Fruit fly (Drosophila melanogaster) whole organism, wandering third instar larva: Measurements from ENCODE around the gene slpr.

Source experiments
- Abd-B ChIP-seq: fragments of >200 bp; optimal IDR thresholded peaks from 2 replicates; lab custom pipeline; 2017; ENCODE audit warnings: missing biosample characterization, missing genetic modification characterization
- CG32264 ChIP-seq: fragments of 200-800 bp; sonication (Bioruptor generic); optimal IDR thresholded peaks from 2 replicates; lab custom pipeline; 2016; ENCODE audit warnings: missing biosample characterization, missing genetic modification characterization
- CG9705 ChIP-seq: fragments of 200-800 bp; sonication (Bioruptor generic); optimal IDR thresholded peaks from 2 replicates; lab custom pipeline; 2018; ENCODE audit warnings: missing biosample characterization, mild to moderate bottlenecking, missing genetic modification characterization
- CrebA ChIP-seq: fragments of 200-800 bp; sonication (Bioruptor generic); optimal IDR thresholded peaks from 2 replicates; lab custom pipeline; 2016; ENCODE audit warnings: missing biosample characterization, mild to moderate bottlenecking, missing genetic modification characterization, borderline replicate concordance
- Dfd ChIP-seq: fragments of >200 bp; optimal IDR thresholded peaks from 2 replicates; lab custom pipeline; 2017; ENCODE audit warnings: missing biosample characterization, missing genetic modification characterization
- Dif ChIP-seq: fragments of 200-275, 200-300 bp; sonication (Bioruptor generic); optimal IDR thresholded peaks from 2 replicates; lab custom pipeline; 2018; ENCODE audit warnings: missing biosample characterization, missing genetic modification characterization; ENCODE audit not compliant: partially characterized antibody
- GATAd ChIP-seq: sonication (Bioruptor generic); optimal IDR thresholded peaks from 2 replicates; lab custom pipeline; 2016; ENCODE audit warnings: missing biosample characterization, missing genetic modification characterization
- HLH106 ChIP-seq: fragments of 200-800 bp; optimal IDR thresholded peaks from 3 replicates; lab custom pipeline; 2019; ENCODE audit warnings: missing biosample characterization, mild to moderate bottlenecking, missing genetic modification characterization, moderate library complexity
- Hnf4 ChIP-seq: fragments of 200-800 bp; sonication (Bioruptor generic); optimal IDR thresholded peaks from 2 replicates; lab custom pipeline; 2016; ENCODE audit warnings: missing biosample characterization, mild to moderate bottlenecking, missing genetic modification characterization
- Hr78 ChIP-seq: fragments of >200 bp; optimal IDR thresholded peaks from 2 replicates; lab custom pipeline; 2017; ENCODE audit warnings: missing biosample characterization, missing genetic modification characterization
- Hr83 ChIP-seq: fragments of 200-300 bp; sonication (Bioruptor generic); optimal IDR thresholded peaks from 2 replicates; lab custom pipeline; 2016; ENCODE audit warnings: missing biosample characterization, mild to moderate bottlenecking, missing genetic modification characterization, moderate library complexity; ENCODE audit not compliant: poor library complexity, severe bottlenecking
- Jra ChIP-seq: sonication (Bioruptor generic); optimal IDR thresholded peaks from 2 replicates; lab custom pipeline; 2016; ENCODE audit warnings: missing biosample characterization, missing genetic modification characterization
- Mio ChIP-seq: sonication (Bioruptor generic); optimal IDR thresholded peaks from 2 replicates; lab custom pipeline; 2016; ENCODE audit warnings: missing biosample characterization, missing genetic modification characterization
- Myc ChIP-seq: fragments of >200 bp; optimal IDR thresholded peaks from 2 replicates; lab custom pipeline; 2017
- N ChIP-seq: fragments of >200 bp; optimal IDR thresholded peaks from 2 replicates; lab custom pipeline; 2018; ENCODE audit warnings: missing biosample characterization, missing external identifiers, missing genetic modification characterization
- OdsH ChIP-seq: fragments of 200-800 bp; sonication (Bioruptor generic); optimal IDR thresholded peaks from 2 replicates; lab custom pipeline; 2016; ENCODE audit warnings: missing biosample characterization, mild to moderate bottlenecking, missing genetic modification characterization
- Rel ChIP-seq, 2 experiments: fragments of 200-800 bp; sonication (Bioruptor generic) in 1 of 2; optimal IDR thresholded peaks; 2 replicates in 1 of 2; 3 replicates in 1 of 2; lab custom pipeline; 2016 to 2019; ENCODE audit warnings: mild to moderate bottlenecking in 2 of 2, missing biosample characterization in 2 of 2, missing genetic modification characterization in 2 of 2, moderate library complexity in 1 of 2
- Sp1 ChIP-seq: fragments of 200-800 bp; sonication (Bioruptor generic); optimal IDR thresholded peaks from 3 replicates; lab custom pipeline; 2019; ENCODE audit warnings: missing biosample characterization, mild to moderate bottlenecking, missing genetic modification characterization, moderate library complexity
- Vsx2 ChIP-seq: fragments of 200-300, 225-300 bp; sonication (Bioruptor generic); optimal IDR thresholded peaks from 2 replicates; lab custom pipeline; 2018; ENCODE audit warnings: missing biosample characterization, missing genetic modification characterization; ENCODE audit not compliant: partially characterized antibody
- br ChIP-seq: fragments of 200-800 bp; sonication (Bioruptor generic); optimal IDR thresholded peaks from 2 replicates; lab custom pipeline; 2016; ENCODE audit warnings: missing biosample characterization, missing genetic modification characterization
- brk ChIP-seq: fragments of 200-800 bp; sonication (Bioruptor generic); optimal IDR thresholded peaks from 2 replicates; lab custom pipeline; 2016; ENCODE audit warnings: missing biosample characterization, mild to moderate bottlenecking, missing genetic modification characterization
- dl ChIP-seq, 2 experiments: fragments of 175-275, 200-275 bp in 1 of 2; fragments of 200-275 bp in 1 of 2; sonication (Bioruptor generic); optimal IDR thresholded peaks; lab custom pipeline; 2018; ENCODE audit warnings: mild to moderate bottlenecking in 2 of 2, missing biosample characterization in 2 of 2, missing genetic modification characterization in 2 of 2, moderate library complexity in 2 of 2; ENCODE audit not compliant: partially characterized antibody in 2 of 2, insufficient read depth in 1 of 2
- dmrt93B ChIP-seq: fragments of 200-800 bp; sonication (Bioruptor generic); optimal IDR thresholded peaks from 2 replicates; lab custom pipeline; 2018; ENCODE audit warnings: missing biosample characterization, mild to moderate bottlenecking, missing genetic modification characterization
- dsf ChIP-seq: sonication (Bioruptor generic); optimal IDR thresholded peaks from 2 replicates; lab custom pipeline; 2016; ENCODE audit warnings: missing biosample characterization, missing genetic modification characterization, borderline replicate concordance
- ey ChIP-seq: fragments of 200-800 bp; sonication (Bioruptor generic); optimal IDR thresholded peaks from 2 replicates; lab custom pipeline; 2016; ENCODE audit warnings: missing biosample characterization, missing genetic modification characterization
- foxo ChIP-seq, 2 experiments: fragments of 200-800 bp; sonication (Bioruptor generic); optimal IDR thresholded peaks; 2 replicates in 1 of 2; 3 replicates in 1 of 2; lab custom pipeline; 2016 to 2017; ENCODE audit warnings: missing biosample characterization in 2 of 2, missing genetic modification characterization in 2 of 2
- fru ChIP-seq: fragments of 200-800 bp; sonication (Bioruptor generic); optimal IDR thresholded peaks from 3 replicates; lab custom pipeline; 2016; ENCODE audit warnings: missing biosample characterization, mild to moderate bottlenecking, missing genetic modification characterization
- h ChIP-seq: fragments of 200-800 bp; sonication (Bioruptor generic); optimal IDR thresholded peaks from 3 replicates; lab custom pipeline; 2016; ENCODE audit warnings: missing biosample characterization, mild to moderate bottlenecking, missing genetic modification characterization
- jim ChIP-seq: fragments of 175-275, 200-325 bp; sonication (Bioruptor generic); optimal IDR thresholded peaks from 2 replicates; lab custom pipeline; 2016; ENCODE audit warnings: missing biosample characterization, mild to moderate bottlenecking, missing genetic modification characterization
- lola ChIP-seq: fragments of >200 bp; optimal IDR thresholded peaks from 2 replicates; lab custom pipeline; 2017; ENCODE audit warnings: missing biosample characterization, missing genetic modification characterization
- pan ChIP-seq: fragments of >200 bp; optimal IDR thresholded peaks from 2 replicates; lab custom pipeline; 2017
- psq ChIP-seq: fragments of 200-800 bp; sonication (Bioruptor generic); optimal IDR thresholded peaks from 3 replicates; lab custom pipeline; 2017; ENCODE audit warnings: missing biosample characterization, mild to moderate bottlenecking, missing genetic modification characterization, moderate library complexity
- rgr ChIP-seq: fragments of 200-800 bp; sonication (Bioruptor generic); optimal IDR thresholded peaks from 3 replicates; lab custom pipeline; 2016; ENCODE audit warnings: missing biosample characterization, mild to moderate bottlenecking, missing genetic modification characterization
- sage ChIP-seq: fragments of 200-800 bp; sonication (Bioruptor generic); optimal IDR thresholded peaks from 2 replicates; lab custom pipeline; 2016; ENCODE audit warnings: missing biosample characterization, mild to moderate bottlenecking, missing genetic modification characterization
- sv ChIP-seq: fragments of 200-800 bp; sonication (Bioruptor generic); optimal IDR thresholded peaks from 3 replicates; lab custom pipeline; 2016; ENCODE audit warnings: missing biosample characterization, missing genetic modification characterization
- tai ChIP-seq: sonication (Bioruptor generic); optimal IDR thresholded peaks from 2 replicates; lab custom pipeline; 2016; ENCODE audit warnings: missing biosample characterization, missing genetic modification characterization
- usp ChIP-seq: fragments of >200 bp; optimal IDR thresholded peaks from 2 replicates; lab custom pipeline; 2017; ENCODE audit warnings: missing biosample characterization, missing genetic modification characterization
- woc ChIP-seq: sonication (Bioruptor generic); optimal IDR thresholded peaks from 2 replicates; lab custom pipeline; 2016; ENCODE audit warnings: missing biosample characterization, mild to moderate bottlenecking, missing genetic modification characterization

The slpr gene

DNA sequence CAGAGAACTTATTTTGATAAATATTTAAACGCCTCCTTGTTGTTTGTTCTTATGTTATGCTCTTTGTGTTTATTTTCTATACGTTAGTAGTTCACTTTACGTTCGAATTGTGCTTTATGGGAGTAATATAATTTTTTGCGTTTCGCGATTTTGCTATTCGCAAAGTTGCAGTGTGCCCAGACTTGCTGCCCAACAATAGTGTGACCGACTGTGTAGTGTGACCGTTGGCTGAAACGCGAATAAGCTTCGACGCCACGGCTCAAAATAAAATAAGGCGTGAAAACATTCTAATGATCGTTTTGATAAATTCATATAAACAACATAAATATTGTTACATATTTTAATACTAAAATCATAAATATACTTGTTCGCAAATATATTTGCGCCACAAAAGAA lies 34.9 kb downstream of the slpr start, which contains the start of gene Smox:
Smox (minus strand) TSS at position 213 of the 396 bp plus-strand sequence.
- TF ChIP-seq Rel (GFP tag; optimal IDR thresholded peaks at IDR 0.05; lab: Kevin White, UChicago) (no peak), Rel (tag; optimal IDR thresholded peaks at IDR 0.05; lab: Kevin White, UChicago) (no peak), Dfd (GFP tag; lab: Kevin White, UChicago) (no peak), Myc (lab: Kevin White, UChicago) (no peak), CrebA (GFP tag; lab: Kevin White, UChicago) (no peak), OdsH (GFP tag; lab: Kevin White, UChicago) (no peak), usp (no peak), N (no peak), sage (GFP tag; lab: Kevin White, UChicago) (no peak), br (no peak), Sp1 (GFP tag; lab: Kevin White, UChicago) (no peak), woc (no peak), dmrt93B (GFP tag; lab: Kevin White, UChicago) (no peak), h (GFP tag; lab: Kevin White, UChicago) (no peak), Mio (GFP tag; lab: Kevin White, UChicago) (no peak), pan (no peak), dl (GFP tag; optimal IDR thresholded peaks at IDR 0.05; lab: Kevin White, UChicago; ENCODE audit: insufficient read depth in 1 of 2, partially characterized antibody in 2 of 2) (no peak), tai (GFP tag; lab: Kevin White, UChicago) (no peak), Dif (GFP tag; lab: Kevin White, UChicago) (no peak)

DNA sequence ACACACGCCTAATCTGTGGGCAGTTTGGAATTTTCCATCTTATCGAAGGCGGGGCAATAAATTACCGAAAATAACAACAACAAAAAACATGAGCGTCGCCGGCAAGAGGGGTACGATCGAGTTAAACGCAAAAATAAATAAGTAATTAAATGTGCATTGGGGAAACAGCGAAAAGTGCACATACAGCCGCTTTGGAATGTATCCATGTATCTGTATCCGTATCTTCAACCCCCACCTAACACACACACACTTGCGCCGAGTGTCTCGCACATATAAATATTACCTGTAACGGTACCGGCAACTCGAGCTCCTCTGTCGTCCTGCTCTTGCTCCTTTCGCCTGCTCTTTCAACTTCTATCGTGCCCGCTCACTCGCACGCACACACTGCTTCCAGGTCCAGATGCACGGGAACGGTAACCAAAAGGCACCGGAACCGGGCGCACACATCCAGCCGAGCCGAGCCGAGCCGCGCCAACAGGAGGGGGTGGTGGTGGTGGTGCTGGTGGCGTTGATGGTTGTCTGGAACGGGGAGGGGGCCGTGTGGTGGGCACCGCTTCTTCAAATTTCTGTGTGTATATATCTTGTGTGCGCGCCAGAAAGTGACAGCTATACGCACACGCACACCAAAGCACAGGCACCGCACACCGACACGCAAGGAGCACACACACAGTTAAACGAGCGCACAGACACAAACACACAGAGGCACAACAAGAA lies 35.5 kb downstream of the slpr start:
- TF ChIP-seq Mio (GFP tag; lab: Kevin White, UChicago) (no peak), dl (GFP tag; optimal IDR thresholded peaks at IDR 0.05; lab: Kevin White, UChicago; ENCODE audit: insufficient read depth in 1 of 2, partially characterized antibody in 2 of 2) (no peak), Hr83 (GFP tag; lab: Kevin White, UChicago) (peak; percentile 89), usp (no peak), Dfd (GFP tag; lab: Kevin White, UChicago) (no peak), woc (peak; percentile 11), foxo (GFP tag; optimal IDR thresholded peaks at IDR 0.05; lab: Kevin White, UChicago) (peak in 1 of 2 experiments; percentile 67), tai (GFP tag; lab: Kevin White, UChicago) (no peak), GATAd (GFP tag; lab: Kevin White, UChicago) (no peak), Vsx2 (GFP tag; lab: Kevin White, UChicago) (no peak), OdsH (GFP tag; lab: Kevin White, UChicago) (peak; percentile 47), Hr78 (GFP tag; lab: Kevin White, UChicago) (peak; percentile 49), CG32264 (GFP tag; lab: Kevin White, UChicago) (no peak), Jra (GFP tag; lab: Kevin White, UChicago) (peak; percentile 25), h (GFP tag; lab: Kevin White, UChicago) (peak; percentile 67), Abd-B (GFP tag; lab: Kevin White, UChicago) (peak; percentile 63), Rel (GFP tag; optimal IDR thresholded peaks at IDR 0.05; lab: Kevin White, UChicago) (no peak), Rel (tag; optimal IDR thresholded peaks at IDR 0.05; lab: Kevin White, UChicago) (peak; percentile 34), ey (GFP tag; lab: Kevin White, UChicago) (peak; percentile 63), CG9705 (GFP tag; lab: Kevin White, UChicago) (peak; percentile 39), dsf (GFP tag; lab: Kevin White, UChicago) (no peak), lola (GFP tag; lab: Kevin White, UChicago) (no peak), Dif (GFP tag; lab: Kevin White, UChicago) (peak; percentile 52), Hnf4 (GFP tag; lab: Kevin White, UChicago) (peak; percentile 40), jim (GFP tag; lab: Kevin White, UChicago) (no peak), pan (no peak), rgr (GFP tag; lab: Kevin White, UChicago) (peak; percentile 72), brk (GFP tag; lab: Kevin White, UChicago) (no peak), sage (GFP tag; lab: Kevin White, UChicago) (peak; percentile 19), psq (GFP tag; lab: Kevin White, UChicago) (peak; percentile 29), fru (GFP tag; lab: Kevin White, UChicago) (peak; percentile 61), sv (no peak), Sp1 (GFP tag; lab: Kevin White, UChicago) (peak; percentile 65), dmrt93B (GFP tag; lab: Kevin White, UChicago) (no peak), N (peak; percentile 95), br (no peak), CrebA (GFP tag; lab: Kevin White, UChicago) (no peak), HLH106 (peak; percentile 38), Myc (lab: Kevin White, UChicago) (no peak)
